Worm (Caenorhabditis elegans) whole organism, L1 larva: ENCODE measurements around the gene htp-2.

ENCODE experiments used
- C16A3.4 ChIP-seq: fragments of 150-350 bp; optimal IDR thresholded peaks from 2 replicates; lab custom pipeline; 2014; ENCODE audit warnings: missing biosample characterization, missing genetic modification characterization
- blmp-1 ChIP-seq: fragments of 150-350 bp; optimal IDR thresholded peaks from 2 replicates; lab custom pipeline; 2014; ENCODE audit warnings: missing biosample characterization, missing genetic modification characterization
- ceh-63 ChIP-seq: fragments of 200-800 bp; sonication (Bioruptor generic); optimal IDR thresholded peaks from 2 replicates; lab custom pipeline; 2018; ENCODE audit warnings: mild to moderate bottlenecking, missing genetic modification characterization, missing compliant biosample characterization
- ceh-82 ChIP-seq, 3 experiments: fragments of 150-350 bp in 1 of 3; sonication (generic microtip) in 2 of 3; optimal IDR thresholded peaks; 2 replicates each; lab custom pipeline; 2014 to 2017; ENCODE audit warnings: missing biosample characterization in 3 of 3, missing genetic modification characterization in 3 of 3
- ceh-90 ChIP-seq: sonication (generic microtip); optimal IDR thresholded peaks from 2 replicates; lab custom pipeline; 2016; ENCODE audit warnings: missing genetic modification characterization, missing compliant biosample characterization
- dpl-1 ChIP-seq, 3 experiments: fragments of 150-350 bp in 2 of 3; sonication (generic microtip) in 1 of 3; optimal IDR thresholded peaks; 2 replicates each; lab custom pipeline; 2014 to 2017; ENCODE audit warnings: missing biosample characterization in 3 of 3, missing genetic modification characterization in 3 of 3, missing genetic modification reagents in 3 of 3
- efl-1 ChIP-seq, 4 experiments: fragments of 150-350 bp; optimal IDR thresholded peaks in 3 of 4; peaks in 1 of 4; 1 replicate in 1 of 4; 2 replicates in 3 of 4; lab custom pipeline; 2014; ENCODE audit warnings: missing biosample characterization in 2 of 4, missing genetic modification characterization in 2 of 4, missing genetic modification reagents in 2 of 4
- efl-3 ChIP-seq: fragments of 200-800 bp; sonication (Bioruptor generic); optimal IDR thresholded peaks from 2 replicates; lab custom pipeline; 2018; ENCODE audit warnings: mild to moderate bottlenecking, missing genetic modification characterization, missing compliant biosample characterization
- egl-13 ChIP-seq: sonication (generic microtip); optimal IDR thresholded peaks from 2 replicates; lab custom pipeline; 2016; ENCODE audit warnings: missing genotype, missing genetic modification reagents, missing genetic modification characterization, missing compliant biosample characterization
- elt-3 ChIP-seq, 6 experiments: fragments of 150-350 bp in 1 of 6; sonication (generic microtip); optimal IDR thresholded peaks; 2 replicates each; lab custom pipeline; 2017 to 2018; ENCODE audit warnings: missing biosample characterization in 6 of 6, missing genetic modification characterization in 6 of 6, inconsistent platforms in 1 of 6
- ets-5 ChIP-seq: fragments of 200-800 bp; sonication (Bioruptor generic); IDR thresholded peaks from 2 replicates; pipeline ENCODE4 v1.3.6; 2022; ENCODE audit warnings: missing genetic modification characterization, missing compliant biosample characterization
- grh-1 ChIP-seq: fragments of 200-800 bp; sonication (Bioruptor generic); IDR thresholded peaks from 2 replicates; pipeline ENCODE4 v1.3.6; 2022; ENCODE audit warnings: missing genetic modification reagents, missing genetic modification characterization, missing compliant biosample characterization
- hlh-4 ChIP-seq: sonication (generic microtip); optimal IDR thresholded peaks from 2 replicates; lab custom pipeline; 2016; ENCODE audit warnings: mild to moderate bottlenecking, missing genetic modification characterization, missing compliant biosample characterization
- isw-1 ChIP-seq: fragments of 200-800 bp; sonication (Bioruptor generic); IDR thresholded peaks from 2 replicates; pipeline ENCODE4 v1.3.6; 2022; ENCODE audit warnings: missing genetic modification characterization, missing compliant biosample characterization
- jun-1 ChIP-seq: fragments of 150-350 bp; optimal IDR thresholded peaks from 2 replicates; lab custom pipeline; 2014; ENCODE audit warnings: missing biosample characterization, missing genetic modification reagents, missing genetic modification characterization
- lin-13 ChIP-seq: fragments of 150-350 bp; optimal IDR thresholded peaks from 2 replicates; lab custom pipeline; 2014; ENCODE audit warnings: missing biosample characterization, missing genetic modification reagents, missing genetic modification characterization
- lin-14 ChIP-seq: fragments of 200-800 bp; sonication (Bioruptor generic); optimal IDR thresholded peaks from 2 replicates; lab custom pipeline; 2018; ENCODE audit warnings: mild to moderate bottlenecking, missing genetic modification characterization, moderate library complexity, missing compliant biosample characterization
- lir-3 ChIP-seq: sonication (generic microtip); optimal IDR thresholded peaks from 2 replicates; lab custom pipeline; 2016; ENCODE audit warnings: mild to moderate bottlenecking, missing genetic modification characterization, moderate library complexity, missing compliant biosample characterization; ENCODE audit not compliant: poor library complexity
- lsy-2 ChIP-seq, 2 experiments: fragments of 150-350 bp; optimal IDR thresholded peaks; 2 replicates each; lab custom pipeline; 2014; ENCODE audit warnings: missing biosample characterization in 2 of 2, missing genetic modification characterization in 2 of 2
- nhr-76 ChIP-seq: sonication (generic microtip); optimal IDR thresholded peaks from 2 replicates; lab custom pipeline; 2017; ENCODE audit warnings: missing biosample characterization, missing genetic modification characterization
- nhr-85 ChIP-seq: sonication (generic microtip); peaks from one replicate; lab custom pipeline; 2016; ENCODE audit warnings: missing genetic modification characterization, inconsistent platforms, missing compliant biosample characterization
- pax-3 ChIP-seq: fragments of 200-800 bp; sonication (Bioruptor generic); optimal IDR thresholded peaks from 2 replicates; lab custom pipeline; 2018; ENCODE audit warnings: mild to moderate bottlenecking, missing genetic modification characterization, moderate library complexity, missing compliant biosample characterization
- pqm-1 ChIP-seq: sonication (generic microtip); optimal IDR thresholded peaks from 3 replicates; lab custom pipeline; 2017; ENCODE audit warnings: missing biosample characterization, missing genetic modification characterization
- sptf-1 ChIP-seq: fragments of 150-350 bp; optimal IDR thresholded peaks from 2 replicates; lab custom pipeline; 2014; ENCODE audit warnings: missing biosample characterization, missing genetic modification characterization
- tbx-2 ChIP-seq: sonication (generic microtip); optimal IDR thresholded peaks from 2 replicates; lab custom pipeline; 2016; ENCODE audit warnings: missing genetic modification characterization, missing compliant biosample characterization
- unc-30 ChIP-seq: sonication (generic microtip); optimal IDR thresholded peaks from 2 replicates; lab custom pipeline; 2017; ENCODE audit warnings: missing biosample characterization, missing genetic modification characterization
- unc-86 ChIP-seq: sonication (generic microtip); optimal IDR thresholded peaks from 2 replicates; lab custom pipeline; 2016; ENCODE audit warnings: missing genetic modification characterization, missing compliant biosample characterization
- xbp-1 ChIP-seq: sonication (generic microtip); optimal IDR thresholded peaks from 2 replicates; lab custom pipeline; 2016; ENCODE audit warnings: missing genetic modification characterization, missing compliant biosample characterization
- zip-4 ChIP-seq: fragments of 200-800 bp; sonication (Bioruptor generic); optimal IDR thresholded peaks from 2 replicates; lab custom pipeline; 2018; ENCODE audit warnings: mild to moderate bottlenecking, missing genetic modification characterization, moderate library complexity, missing compliant biosample characterization
- ztf-11 ChIP-seq, 2 experiments: sonication (generic microtip); optimal IDR thresholded peaks; 2 replicates each; lab custom pipeline; 2016 to 2017; ENCODE audit warnings: missing genetic modification characterization in 2 of 2, missing biosample characterization in 1 of 2, missing compliant biosample characterization in 1 of 2

Gene htp-2

ce11 chrIV:6416553-6416952 is 2.8 kb upstream of the htp-2 start, which contains the start of gene Y73B6BL.22:
Gene Y73B6BL.22 (minus strand): TSS chrIV:6416653.
- no peak for TF ChIP-seq pqm-1 (tag; lab: Kevin White, UChicago)

- no peak for TF ChIP-seq nhr-76
Measured at ce11 chrIV:6417612-6418011, 1.7 kb upstream of the htp-2 start.

DNA sequence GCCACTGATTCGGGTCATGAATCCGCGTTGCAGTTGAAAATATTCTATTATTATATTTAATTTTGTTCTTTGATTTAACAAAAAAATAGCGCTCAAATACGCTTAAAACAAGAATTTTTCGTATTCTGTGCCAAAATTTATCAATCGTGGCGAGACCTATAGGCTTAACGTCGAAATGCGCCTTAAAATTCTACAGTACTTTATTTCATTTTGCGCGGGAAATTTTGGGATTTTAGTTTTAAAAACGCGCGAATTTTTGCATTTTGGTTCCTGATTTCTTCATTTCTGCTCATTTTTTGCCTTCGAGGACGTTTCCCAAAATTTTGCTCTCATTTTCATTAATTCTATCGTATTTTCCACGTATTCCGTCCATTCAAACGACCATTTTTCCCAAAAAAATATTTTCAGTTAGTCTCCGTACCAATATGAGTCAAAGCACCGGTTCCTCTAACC is 1.9 kb downstream of the htp-2 start, which contains the start of gene puf-11:
Gene puf-11 (plus strand): TSS at position 403 of the 453 bp plus-strand sequence.
- TF ChIP-seq sptf-1 (tag; lab: Kevin White, UChicago) (no peak), ceh-82 (tag; optimal IDR thresholded peaks at IDR 0.05; lab: Kevin White, UChicago) (no peak), lsy-2 (tag; optimal IDR thresholded peaks at IDR 0.05; lab: Kevin White, UChicago) (no peak), ztf-11 (tag; optimal IDR thresholded peaks at IDR 0.05; lab: Kevin White, UChicago) (no peak), xbp-1 (tag; lab: Kevin White, UChicago) (no peak), egl-13 (tag; lab: Kevin White, UChicago) (no peak), zip-4 (GFP tag; lab: Kevin White, UChicago) (no peak), lir-3 (tag; lab: Kevin White, UChicago) (no peak), dpl-1 (GFP tag; optimal IDR thresholded peaks at IDR 0.05; lab: Kevin White, UChicago) (no peak), lin-13 (GFP tag; lab: Kevin White, UChicago) (no peak), unc-86 (tag; lab: Kevin White, UChicago) (no peak), lin-14 (GFP tag; lab: Kevin White, UChicago) (no peak)

ce11 chrIV:6426089-6426715 is 6.9 kb downstream of the htp-2 start, which contains the start of gene acp-6:
Gene acp-6 (minus strand): TSS chrIV:6426139.
- no peak for TF ChIP-seq ets-5 (GFP tag; lab: Robert Waterston, UW)
- TF ChIP-seq unc-30 (tag; lab: Kevin White, UChicago): no peak
- no peak for TF ChIP-seq hlh-4
- TF ChIP-seq elt-3 (tag; optimal IDR thresholded peaks at IDR 0.05; lab: Kevin White, UChicago): peak in 2 of 6 experiments; percentile 50 to 69
- no peak for TF ChIP-seq pax-3
- no peak for TF ChIP-seq C16A3.4 (tag; lab: Kevin White, UChicago)
- TF ChIP-seq unc-86 (tag; lab: Kevin White, UChicago): no peak

DNA sequence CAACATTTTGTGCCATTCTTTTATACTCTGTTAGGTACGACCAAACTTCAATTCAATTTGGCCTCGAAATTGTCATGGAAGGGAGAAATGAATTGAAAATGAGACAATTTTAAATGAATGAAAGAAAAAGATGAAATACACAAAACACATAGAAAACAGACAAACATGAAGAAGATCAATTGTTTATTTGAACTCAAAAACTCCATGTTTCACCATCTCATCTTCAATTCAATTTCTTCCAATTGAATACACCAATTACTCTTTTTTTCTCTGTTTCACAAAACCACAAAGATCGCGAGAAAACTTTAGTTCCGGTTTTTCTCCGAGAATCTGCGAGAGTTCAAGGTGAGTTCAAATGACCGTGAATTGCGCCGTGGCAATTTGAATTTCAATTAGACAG is 7.9 kb downstream of the htp-2 start:
- no peak for TF ChIP-seq ceh-90 (tag; lab: Kevin White, UChicago)
- TF ChIP-seq nhr-85: peak; percentile 92
- no peak for TF ChIP-seq ceh-63 (GFP tag; lab: Kevin White, UChicago)
- TF ChIP-seq lir-3 (tag; lab: Kevin White, UChicago): no peak
- TF ChIP-seq jun-1 (tag; lab: Kevin White, UChicago): no peak
- peak in 1 of 2 experiments; percentile 0 for TF ChIP-seq efl-1 (optimal IDR thresholded peaks at IDR 0.05; lab: Kevin White, UChicago)
- TF ChIP-seq efl-1 (GFP tag; optimal IDR thresholded peaks at IDR 0.05 in 1 of 2; lab: Kevin White, UChicago): no peak
- peak; percentile 42; the same call in 1 of the 2 replicates for TF ChIP-seq grh-1 (GFP tag; lab: Robert Waterston, UW)
- TF ChIP-seq blmp-1 (tag; lab: Kevin White, UChicago): peak; percentile 46
- peak; percentile 22 for TF ChIP-seq tbx-2 (tag; lab: Kevin White, UChicago)
- peak; percentile 79 for TF ChIP-seq lin-14 (GFP tag; lab: Kevin White, UChicago)
- TF ChIP-seq isw-1: no peak

DNA sequence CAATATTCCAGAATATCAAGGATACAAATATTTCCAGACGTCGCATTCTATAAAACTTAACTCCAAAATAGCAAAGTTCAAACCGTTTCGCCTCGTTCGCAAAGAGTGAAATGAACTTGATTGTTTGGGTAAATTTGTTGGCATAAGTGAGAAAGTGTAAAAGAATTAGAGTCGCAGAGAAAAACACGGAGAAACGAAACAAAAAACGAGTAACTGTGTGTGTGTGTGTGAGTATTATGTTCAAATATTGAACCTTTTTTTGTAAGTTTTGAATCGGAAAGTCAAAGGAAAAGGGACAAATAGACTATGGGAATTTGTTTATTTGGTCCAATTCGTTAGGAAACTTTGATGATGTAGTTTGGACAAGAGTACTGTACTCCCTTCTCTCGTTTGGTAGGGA is 12.3 kb downstream of the htp-2 start, which contains the start of gene acp-7:
Gene acp-7 (minus strand): TSS at position 101 of the 400 bp plus-strand sequence.
- TF ChIP-seq efl-3 (GFP tag; lab: Kevin White, UChicago) (no peak), lin-14 (GFP tag; lab: Kevin White, UChicago) (peak; percentile 5)
